Worm (Caenorhabditis elegans) whole organism, young adult: Measurements from ENCODE around the gene btb-7.

ENCODE experiments used
- B0261.1 ChIP-seq: sonication (generic microtip); optimal IDR thresholded peaks from 2 replicates; lab custom pipeline; 2016; ENCODE audit warnings: mild to moderate bottlenecking, missing genetic modification characterization, moderate library complexity, missing compliant biosample characterization
- F23B12.7 ChIP-seq: sonication (generic microtip); optimal IDR thresholded peaks from 2 replicates; lab custom pipeline; 2017; ENCODE audit warnings: missing genetic modification characterization, mild to moderate bottlenecking, missing compliant biosample characterization, antibody characterized with exemption, moderate library complexity; ENCODE audit not compliant: insufficient read depth
- F39B2.1 ChIP-seq: fragments of 200-800 bp; sonication (Bioruptor generic); IDR thresholded peaks from 2 replicates; pipeline ENCODE4 v1.3.6; 2022; ENCODE audit warnings: missing genetic modification reagents, missing genetic modification characterization, missing compliant biosample characterization
- F52B5.7 ChIP-seq: sonication (generic microtip); optimal IDR thresholded peaks from 2 replicates; lab custom pipeline; 2016; ENCODE audit warnings: mild to moderate bottlenecking, missing genetic modification characterization, missing compliant biosample characterization
- K11D2.4 ChIP-seq: fragments of 200-800 bp; sonication (Bioruptor generic); IDR thresholded peaks from 2 replicates; pipeline ENCODE4 v1.3.6; 2022; ENCODE audit warnings: missing genetic modification reagents, missing genetic modification characterization, missing compliant biosample characterization
- T07F8.4 ChIP-seq: sonication (generic microtip); optimal IDR thresholded peaks from 2 replicates; lab custom pipeline; 2016; ENCODE audit warnings: mild to moderate bottlenecking, missing genetic modification characterization, moderate library complexity, missing compliant biosample characterization
- T26A5.8 ChIP-seq: sonication (generic microtip); optimal IDR thresholded peaks from 2 replicates; lab custom pipeline; 2016; ENCODE audit warnings: missing genetic modification characterization, missing compliant biosample characterization
- Y53F4B.3 ChIP-seq: fragments of 200-800 bp; sonication (Bioruptor generic); IDR thresholded peaks from 2 replicates; pipeline ENCODE4 v1.3.6; 2022; ENCODE audit warnings: missing genetic modification reagents, missing genetic modification characterization, missing compliant biosample characterization
- Y95B8A.8 ChIP-seq: fragments of 200-800 bp; sonication (Bioruptor generic); IDR thresholded peaks from 2 replicates; pipeline ENCODE4 v1.3.6; 2022; ENCODE audit warnings: missing genetic modification reagents, missing genetic modification characterization, missing compliant biosample characterization
- aptf-3 ChIP-seq: fragments of 200-800 bp; sonication (Bioruptor generic); IDR thresholded peaks from 2 replicates; pipeline ENCODE4 v1.3.6; 2022; ENCODE audit warnings: missing genetic modification characterization, missing compliant biosample characterization
- attf-5 ChIP-seq: fragments of 200-800 bp; sonication (Bioruptor generic); optimal IDR thresholded peaks from 2 replicates; lab custom pipeline; 2018; ENCODE audit warnings: mild to moderate bottlenecking, missing genetic modification characterization, missing compliant biosample characterization
- attf-6 ChIP-seq: fragments of 200-800 bp; sonication (Bioruptor generic); IDR thresholded peaks from 2 replicates; pipeline ENCODE4 v1.3.6; 2022; ENCODE audit warnings: missing genetic modification reagents, missing genetic modification characterization, missing compliant biosample characterization
- bed-2 ChIP-seq: fragments of 200-800 bp; sonication (Bioruptor generic); IDR thresholded peaks from 2 replicates; pipeline ENCODE4 v1.3.6; 2022; ENCODE audit warnings: missing genetic modification reagents, missing genetic modification characterization, missing compliant biosample characterization
- ceh-40 ChIP-seq: fragments of 200-800 bp; sonication (Bioruptor generic); IDR thresholded peaks from 2 replicates; pipeline ENCODE4 v1.3.6; 2022; ENCODE audit warnings: missing genetic modification characterization, missing compliant biosample characterization
- efl-1 ChIP-seq: fragments of 150-350 bp; optimal IDR thresholded peaks from 2 replicates; lab custom pipeline; 2014; ENCODE audit warnings: missing biosample characterization, missing genetic modification reagents, missing genetic modification characterization
- egrh-3 ChIP-seq: fragments of 200-800 bp; sonication (Bioruptor generic); IDR thresholded peaks from 2 replicates; pipeline ENCODE4 v1.3.6; 2022; ENCODE audit warnings: missing genetic modification reagents, missing genetic modification characterization, missing compliant biosample characterization
- hlh-12 ChIP-seq: sonication (generic microtip); optimal IDR thresholded peaks from 2 replicates; lab custom pipeline; 2016; ENCODE audit warnings: missing genetic modification characterization, missing compliant biosample characterization
- hlh-26 ChIP-seq: fragments of 200-800 bp; sonication (Bioruptor generic); conservative IDR thresholded peaks from 2 replicates; pipeline ENCODE4 v1.3.6; 2022; ENCODE audit warnings: missing genetic modification reagents, missing genetic modification characterization, missing compliant biosample characterization
- hrde-1 ChIP-seq: sonication (generic microtip); optimal IDR thresholded peaks from 2 replicates; lab custom pipeline; 2016; ENCODE audit warnings: missing genetic modification characterization, mild to moderate bottlenecking, missing compliant biosample characterization, moderate library complexity, missing genotype, missing genetic modification reagents, borderline replicate concordance
- let-526 ChIP-seq: fragments of 200-800 bp; sonication (Bioruptor generic); IDR thresholded peaks from 2 replicates; pipeline ENCODE4 v1.3.6; 2022; ENCODE audit warnings: missing genetic modification reagents, missing genetic modification characterization, missing compliant biosample characterization
- let-607 ChIP-seq, 2 experiments: fragments of 200-800 bp in 1 of 2; sonication (Bioruptor generic) in 1 of 2; sonication (generic microtip) in 1 of 2; optimal IDR thresholded peaks; 2 replicates each; lab custom pipeline; 2016 to 2018; ENCODE audit warnings: mild to moderate bottlenecking in 2 of 2, missing compliant biosample characterization in 2 of 2, missing genetic modification characterization in 2 of 2, moderate library complexity in 2 of 2, missing genotype in 1 of 2
- lin-40 ChIP-seq: sonication (generic microtip); optimal IDR thresholded peaks from 2 replicates; lab custom pipeline; 2016; ENCODE audit warnings: missing genetic modification characterization, mild to moderate bottlenecking, missing compliant biosample characterization, missing genotype, missing genetic modification reagents
- lsy-27 ChIP-seq: sonication (generic microtip); optimal IDR thresholded peaks from 2 replicates; lab custom pipeline; 2017; ENCODE audit warnings: missing genetic modification characterization, mild to moderate bottlenecking, missing compliant biosample characterization, antibody characterized with exemption, missing genotype, borderline replicate concordance; ENCODE audit not compliant: insufficient read depth
- madf-3 ChIP-seq: fragments of 200-800 bp; sonication (Bioruptor generic); IDR thresholded peaks from 2 replicates; pipeline ENCODE4 v1.3.6; 2022; ENCODE audit warnings: missing genetic modification reagents, missing genetic modification characterization, missing compliant biosample characterization
- madf-6 ChIP-seq: fragments of 200-800 bp; sonication (Bioruptor generic); IDR thresholded peaks from 2 replicates; pipeline ENCODE4 v1.3.6; 2022; ENCODE audit warnings: missing genetic modification reagents, missing genetic modification characterization, missing compliant biosample characterization
- madf-8 ChIP-seq: fragments of 200-800 bp; sonication (Bioruptor generic); conservative IDR thresholded peaks from 2 replicates; pipeline ENCODE4 v1.3.6; 2022; ENCODE audit warnings: missing genetic modification reagents, missing genetic modification characterization, missing compliant biosample characterization
- nhr-120 ChIP-seq: fragments of 200-800 bp; sonication (Bioruptor generic); IDR thresholded peaks from 2 replicates; pipeline ENCODE4 v1.3.6; 2022; ENCODE audit warnings: missing genetic modification characterization, missing compliant biosample characterization
- pbrm-1 ChIP-seq: fragments of 200-800 bp; sonication (Bioruptor generic); IDR thresholded peaks from 2 replicates; pipeline ENCODE4 v1.3.6; 2022; ENCODE audit warnings: missing genetic modification reagents, missing genetic modification characterization, missing compliant biosample characterization
- repo-1 ChIP-seq: sonication (generic microtip); optimal IDR thresholded peaks from 2 replicates; lab custom pipeline; 2017; ENCODE audit warnings: mild to moderate bottlenecking, missing genetic modification characterization, missing compliant biosample characterization
- rpc-1 ChIP-seq, 2 experiments: fragments of 150-350 bp in 1 of 2; sonication (generic microtip) in 1 of 2; optimal IDR thresholded peaks; 2 replicates each; lab custom pipeline; 2014 to 2018; ENCODE audit warnings: missing biosample characterization in 1 of 2, missing genetic modification characterization in 1 of 2, missing genetic modification reagents in 1 of 2, missing genotype in 1 of 2
- sea-2 ChIP-seq: fragments of 200-800 bp; sonication (Bioruptor generic); IDR thresholded peaks from 2 replicates; pipeline ENCODE4 v1.3.6; 2022; ENCODE audit warnings: missing genetic modification characterization, missing compliant biosample characterization
- snpc-1.3 ChIP-seq: sonication (generic microtip); optimal IDR thresholded peaks from 2 replicates; lab custom pipeline; 2017; ENCODE audit warnings: missing genetic modification characterization, mild to moderate bottlenecking, missing compliant biosample characterization, antibody characterized with exemption, moderate library complexity, missing genotype, missing genetic modification reagents; ENCODE audit not compliant: insufficient read depth
- tbp1 ChIP-seq: fragments of 200-800 bp; sonication (Bioruptor generic); optimal IDR thresholded peaks from 2 replicates; lab custom pipeline; 2018; ENCODE audit warnings: mild to moderate bottlenecking, missing genetic modification characterization, missing compliant biosample characterization
- xnd-1 ChIP-seq: sonication (generic microtip); optimal IDR thresholded peaks from 2 replicates; lab custom pipeline; 2016; ENCODE audit warnings: missing genotype, missing genetic modification reagents, missing genetic modification characterization, missing compliant biosample characterization
- zim-3 ChIP-seq: sonication (generic microtip); optimal IDR thresholded peaks from 2 replicates; lab custom pipeline; 2017; ENCODE audit warnings: mild to moderate bottlenecking, missing genetic modification characterization, moderate library complexity, missing compliant biosample characterization
- ztf-22 ChIP-seq: fragments of 200-800 bp; sonication (Bioruptor generic); optimal IDR thresholded peaks from 2 replicates; lab custom pipeline; 2018; ENCODE audit warnings: mild to moderate bottlenecking, missing genetic modification characterization, moderate library complexity, missing compliant biosample characterization
- ztf-6 ChIP-seq: fragments of 200-800 bp; sonication (Bioruptor generic); IDR thresholded peaks from 2 replicates; pipeline ENCODE4 v1.3.6; 2022; ENCODE audit warnings: missing genetic modification reagents, missing genetic modification characterization, missing compliant biosample characterization

The btb-7 gene

ce11 chrII:1756582-1756981, 43.5 kb downstream of the btb-7 start, which contains the start of gene fbxb-53:
TSS of gene fbxb-53 (plus strand) at chrII:1756882.
- no peak for TF ChIP-seq hlh-26 (GFP tag; lab: Robert Waterston, UW)

DNA sequence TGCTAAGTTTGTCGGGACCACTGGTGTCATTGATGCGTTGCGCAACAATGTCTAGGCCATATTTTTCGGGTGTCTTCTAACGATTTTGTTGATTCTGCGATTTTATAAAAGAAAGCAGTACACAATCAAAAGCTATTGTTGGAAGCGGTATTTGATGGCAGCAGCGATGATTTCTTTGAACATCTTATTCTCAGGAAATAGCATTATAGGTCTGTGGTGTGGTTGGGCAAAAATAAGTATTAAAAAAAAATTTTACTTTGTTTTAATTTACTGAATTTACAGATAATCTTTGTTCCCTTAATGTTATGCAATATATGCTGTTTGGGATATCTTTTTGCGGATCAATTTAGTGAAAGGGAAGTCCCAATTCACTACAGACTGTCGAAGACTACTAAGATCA, 44.0 kb downstream of the btb-7 start, which contains the start of gene F36H5.10:
Gene F36H5.10 (plus strand): TSS at position 301 of the 400 bp plus-strand sequence.
- TF ChIP-seq B0261.1 (tag; lab: Kevin White, UChicago) = no peak

ce11 chrII:1759602-1760001, 46.6 kb downstream of the btb-7 start, which contains the start of gene F36H5.18:
TSS of gene F36H5.18 (plus strand) at chrII:1759902.
- TF ChIP-seq rpc-1 (optimal IDR thresholded peaks at IDR 0.05; lab: Kevin White, UChicago) (no peak), rpc-1 (tag; optimal IDR thresholded peaks at IDR 0.05; lab: Kevin White, UChicago) (no peak), ztf-6 (GFP tag; lab: Robert Waterston, UW) (no peak), ztf-22 (GFP tag; lab: Kevin White, UChicago) (no peak), let-526 (GFP tag; lab: Robert Waterston, UW) (no peak), repo-1 (tag; lab: Kevin White, UChicago) (no peak), hrde-1 (tag; lab: Kevin White, UChicago) (no peak), Y95B8A.8 (GFP tag; lab: Robert Waterston, UW) (no peak), F52B5.7 (tag; lab: Kevin White, UChicago) (no peak), sea-2 (GFP tag; lab: Robert Waterston, UW) (no peak), madf-3 (GFP tag; lab: Robert Waterston, UW) (no peak), T26A5.8 (tag; lab: Kevin White, UChicago) (no peak), xnd-1 (tag; lab: Kevin White, UChicago) (no peak), lsy-27 (tag; lab: Kevin White, UChicago) (no peak), aptf-3 (GFP tag; lab: Robert Waterston, UW) (no peak), K11D2.4 (no peak)

ce11 chrII:1761564-1761963, 48.5 kb downstream of the btb-7 start, which contains the start of gene F36H5.4:
TSS of gene F36H5.4 (plus strand) at chrII:1761864.
- TF ChIP-seq zim-3 = no peak
- TF ChIP-seq snpc-1.3 = no peak
- no peak for TF ChIP-seq B0261.1 (tag; lab: Kevin White, UChicago)
- no peak for TF ChIP-seq egrh-3 (GFP tag; lab: Robert Waterston, UW)
- TF ChIP-seq let-526 (GFP tag; lab: Robert Waterston, UW) = no peak
- TF ChIP-seq ceh-40 = no peak
- TF ChIP-seq pbrm-1 (GFP tag; lab: Robert Waterston, UW) = no peak

DNA sequence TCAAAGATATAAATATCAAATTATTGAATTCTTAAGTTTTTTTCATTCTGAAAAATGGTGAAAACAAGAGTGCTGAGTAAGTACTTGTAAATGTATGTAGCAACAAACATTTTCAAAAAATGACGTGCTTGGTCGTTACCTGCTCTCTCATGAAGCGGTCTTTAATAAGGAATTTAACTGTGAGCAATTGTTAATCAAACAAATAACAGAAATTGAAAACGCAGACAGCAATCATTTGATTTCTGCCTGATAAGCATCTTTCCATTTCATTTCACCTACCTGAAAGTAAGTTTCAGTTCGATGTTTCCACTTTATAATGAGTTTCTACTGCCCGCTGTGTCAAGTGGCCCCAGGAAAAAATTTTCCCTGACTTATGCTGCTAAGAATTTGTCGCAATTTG, 50.0 kb downstream of the btb-7 start, which contains the start of gene math-28:
Gene math-28 (plus strand): TSS at position 301 of the 400 bp plus-strand sequence.
- TF ChIP-seq lsy-27 (tag; lab: Kevin White, UChicago) = no peak
- no peak for TF ChIP-seq madf-6 (GFP tag; lab: Robert Waterston, UW)
- no peak for TF ChIP-seq efl-1
- TF ChIP-seq repo-1 (tag; lab: Kevin White, UChicago) = no peak
- TF ChIP-seq let-607 (tag; optimal IDR thresholded peaks at IDR 0.05; lab: Kevin White, UChicago) = no peak
- TF ChIP-seq tbp1 (GFP tag; lab: Kevin White, UChicago) = no peak
- no peak for TF ChIP-seq madf-8 (GFP tag; lab: Robert Waterston, UW)
- TF ChIP-seq attf-5 (GFP tag; lab: Kevin White, UChicago) = no peak
- TF ChIP-seq F52B5.7 (tag; lab: Kevin White, UChicago) = no peak
- TF ChIP-seq T07F8.4 (tag; lab: Kevin White, UChicago) = no peak
- TF ChIP-seq lin-40 (tag; lab: Kevin White, UChicago) = no peak
- no peak for TF ChIP-seq F23B12.7
- TF ChIP-seq F39B2.1 (GFP tag; lab: Robert Waterston, UW) = no peak
- TF ChIP-seq Y53F4B.3 (GFP tag; lab: Robert Waterston, UW) = no peak
- no peak for TF ChIP-seq nhr-120 (GFP tag; lab: Robert Waterston, UW)
- TF ChIP-seq bed-2 (GFP tag; lab: Robert Waterston, UW) = no peak
- no peak for TF ChIP-seq attf-6 (GFP tag; lab: Robert Waterston, UW)
- no peak for TF ChIP-seq madf-3 (GFP tag; lab: Robert Waterston, UW)
- TF ChIP-seq hlh-12 = no peak
